Fruit fly (Drosophila melanogaster) whole organism, embryonic: ENCODE results near the gene Rnb.

Source experiments
- Abd-B ChIP-seq: fragments of 200-800 bp; sonication (Bioruptor generic); optimal IDR thresholded peaks from 2 replicates; lab custom pipeline; 2018; ENCODE audit warnings: missing biosample characterization, mild to moderate bottlenecking, missing genetic modification characterization, moderate library complexity
- Ada2b ChIP-seq: fragments of 200-800 bp; sonication (Bioruptor generic); IDR thresholded peaks from 2 replicates; pipeline ENCODE4 v1.3.6; 2022; ENCODE audit warnings: missing biosample characterization, missing genetic modification characterization
- Atf-2 ChIP-seq: fragments of 200-800 bp; sonication (Bioruptor generic); optimal IDR thresholded peaks from 2 replicates; lab custom pipeline; 2016; ENCODE audit warnings: missing biosample characterization, missing genetic modification characterization
- CG11093 ChIP-seq: fragments of 200-800 bp; sonication (Bioruptor generic); IDR thresholded peaks from 3 replicates; pipeline ENCODE4 v1.3.6; 2022; ENCODE audit warnings: missing biosample characterization, missing genetic modification characterization
- CG12219 ChIP-seq: fragments of 200-800 bp; sonication (Bioruptor generic); optimal IDR thresholded peaks from 3 replicates; lab custom pipeline; 2018; ENCODE audit warnings: missing biosample characterization, mild to moderate bottlenecking, missing genetic modification characterization
- CG15479 ChIP-seq: fragments of 200-800 bp; sonication (Bioruptor generic); optimal IDR thresholded peaks from 3 replicates; lab custom pipeline; 2019; ENCODE audit warnings: missing biosample characterization, mild to moderate bottlenecking, missing genetic modification characterization, moderate library complexity
- CG15601 ChIP-seq: fragments of 200-800 bp; sonication (Bioruptor generic); optimal IDR thresholded peaks from 3 replicates; lab custom pipeline; 2019; ENCODE audit warnings: missing biosample characterization, mild to moderate bottlenecking, missing genetic modification characterization, moderate library complexity
- CG17385 ChIP-seq: fragments of 200-800 bp; sonication (Bioruptor generic); optimal IDR thresholded peaks from 3 replicates; lab custom pipeline; 2018; ENCODE audit warnings: missing biosample characterization, mild to moderate bottlenecking, missing genetic modification characterization
- CG32532 ChIP-seq: fragments of 200-800 bp; sonication (Bioruptor generic); IDR thresholded peaks from 2 replicates; pipeline ENCODE4 v1.3.6; 2022; ENCODE audit warnings: missing biosample characterization, missing genetic modification characterization
- CG4820 ChIP-seq: fragments of 200-800 bp; sonication (Bioruptor generic); optimal IDR thresholded peaks from 3 replicates; lab custom pipeline; 2016; ENCODE audit warnings: missing biosample characterization, missing genetic modification characterization
- CG4854 ChIP-seq: fragments of 200-800 bp; sonication (Bioruptor generic); optimal IDR thresholded peaks from 2 replicates; lab custom pipeline; 2016; ENCODE audit warnings: missing biosample characterization, missing genetic modification characterization, inconsistent platforms
- CG6175 ChIP-seq: fragments of 200-800 bp; sonication (Bioruptor generic); IDR thresholded peaks from 3 replicates; pipeline ENCODE4 v1.3.6; 2022; ENCODE audit warnings: missing biosample characterization, missing genetic modification characterization
- CG7357 ChIP-seq: fragments of 200-800 bp; sonication (Bioruptor generic); IDR thresholded peaks from 3 replicates; pipeline ENCODE4 v1.3.6; 2022; ENCODE audit warnings: missing biosample characterization, missing genetic modification characterization
- CG7786 ChIP-seq: fragments of 200-800 bp; sonication (Bioruptor generic); optimal IDR thresholded peaks from 2 replicates; lab custom pipeline; 2016; ENCODE audit warnings: missing biosample characterization, missing genetic modification characterization
- CG9727 ChIP-seq: fragments of 200-800 bp; sonication (Bioruptor generic); optimal IDR thresholded peaks from 3 replicates; lab custom pipeline; 2017; ENCODE audit warnings: missing biosample characterization, mild to moderate bottlenecking, missing genetic modification characterization
- Chrac-16 ChIP-seq: fragments of 200-800 bp; sonication (Bioruptor generic); optimal IDR thresholded peaks from 3 replicates; lab custom pipeline; 2016; ENCODE audit warnings: missing biosample characterization, missing genetic modification characterization
- Drgx ChIP-seq: fragments of 200-800 bp; sonication (Bioruptor generic); IDR thresholded peaks from 2 replicates; pipeline ENCODE4 v1.3.6; 2022; ENCODE audit warnings: missing biosample characterization, missing genetic modification characterization
- HLHmδ ChIP-seq: fragments of 200-800 bp; sonication (Bioruptor generic); optimal IDR thresholded peaks from 2 replicates; lab custom pipeline; 2018; ENCODE audit warnings: missing biosample characterization, mild to moderate bottlenecking, missing genetic modification characterization, moderate library complexity
- Hmr ChIP-seq: fragments of 200-800 bp; sonication (Bioruptor generic); optimal IDR thresholded peaks from 3 replicates; lab custom pipeline; 2017; ENCODE audit warnings: mild to moderate bottlenecking, missing biosample characterization, missing genetic modification reagents, missing genetic modification characterization
- Hsf ChIP-seq: fragments of 200-800 bp; sonication (Bioruptor generic); optimal IDR thresholded peaks from 3 replicates; lab custom pipeline; 2016; ENCODE audit warnings: missing biosample characterization, missing genetic modification characterization
- Nf-YB ChIP-seq: fragments of 200-800 bp; sonication (Bioruptor generic); optimal IDR thresholded peaks from 3 replicates; lab custom pipeline; 2019; ENCODE audit warnings: missing biosample characterization, mild to moderate bottlenecking, missing genetic modification characterization, moderate library complexity
- Nf-YC ChIP-seq: fragments of 200-800 bp; optimal IDR thresholded peaks from 3 replicates; lab custom pipeline; 2019; ENCODE audit warnings: missing biosample characterization, mild to moderate bottlenecking, missing genetic modification characterization, moderate library complexity
- Oaz ChIP-seq: fragments of 200-800 bp; sonication (Bioruptor generic); IDR thresholded peaks from 2 replicates; pipeline ENCODE4 v1.3.6; 2022; ENCODE audit warnings: missing biosample characterization, missing genetic modification characterization
- Six4 ChIP-seq: fragments of 200-800 bp; sonication (Bioruptor generic); optimal IDR thresholded peaks from 2 replicates; lab custom pipeline; 2016; ENCODE audit warnings: missing biosample characterization, missing genetic modification characterization
- Sox102F ChIP-seq: fragments of 200-800 bp; sonication (Bioruptor generic); optimal IDR thresholded peaks from 2 replicates; lab custom pipeline; 2018; ENCODE audit warnings: missing biosample characterization, mild to moderate bottlenecking, missing genetic modification characterization, moderate library complexity
- Ssrp ChIP-seq: fragments of 200-800 bp; sonication (Bioruptor generic); optimal IDR thresholded peaks from 2 replicates; lab custom pipeline; 2018; ENCODE audit warnings: missing biosample characterization, mild to moderate bottlenecking, missing genetic modification characterization, moderate library complexity
- Xrp1 ChIP-seq: fragments of 200-800 bp; sonication (Bioruptor generic); IDR thresholded peaks from 2 replicates; pipeline ENCODE4 v1.3.6; 2022; ENCODE audit warnings: missing biosample characterization, missing genetic modification characterization
- ato ChIP-seq: fragments of 200-800 bp; sonication (Bioruptor generic); IDR thresholded peaks from 2 replicates; pipeline ENCODE4 v1.3.6; 2022; ENCODE audit warnings: missing biosample characterization, missing genetic modification characterization; ENCODE audit not compliant: partially characterized antibody
- cad ChIP-seq: fragments of >200 bp; optimal IDR thresholded peaks from 2 replicates; lab custom pipeline; 2017; ENCODE audit warnings: missing biosample characterization, missing genetic modification characterization
- cg ChIP-seq: fragments of 200-800 bp; sonication (Bioruptor generic); optimal IDR thresholded peaks from 3 replicates; lab custom pipeline; 2019; ENCODE audit warnings: missing biosample characterization, mild to moderate bottlenecking, missing genetic modification characterization, moderate library complexity
- chm ChIP-seq: fragments of 200-800 bp; sonication (Bioruptor generic); IDR thresholded peaks from 2 replicates; pipeline ENCODE4 v1.3.6; 2022; ENCODE audit warnings: missing biosample characterization, missing genetic modification characterization
- crol ChIP-seq: fragments of 200-800 bp; sonication (Bioruptor generic); IDR thresholded peaks from 2 replicates; pipeline ENCODE4 v1.3.6; 2022; ENCODE audit warnings: missing biosample characterization, missing genetic modification characterization
- crp ChIP-seq, 2 experiments: fragments of 200-800 bp; sonication (Bioruptor generic); optimal IDR thresholded peaks; 2 replicates in 1 of 2; 3 replicates in 1 of 2; lab custom pipeline; 2017; ENCODE audit warnings: missing biosample characterization in 2 of 2, missing genetic modification characterization in 2 of 2, mild to moderate bottlenecking in 1 of 2, moderate library complexity in 1 of 2
- da ChIP-seq: fragments of 200-800 bp; sonication (Bioruptor generic); optimal IDR thresholded peaks from 2 replicates; lab custom pipeline; 2016; ENCODE audit warnings: missing biosample characterization, missing genetic modification characterization
- dmrt99B ChIP-seq: fragments of 200-800 bp; sonication (Bioruptor generic); optimal IDR thresholded peaks from 2 replicates; lab custom pipeline; 2018; ENCODE audit warnings: missing biosample characterization, mild to moderate bottlenecking, missing genetic modification characterization, moderate library complexity
- dysf ChIP-seq: fragments of 200-800 bp; sonication (Bioruptor generic); IDR thresholded peaks from 3 replicates; pipeline ENCODE4 v1.3.6; 2022; ENCODE audit warnings: missing biosample characterization, missing genetic modification characterization
- ems ChIP-seq: fragments of 200-800 bp; sonication (Bioruptor generic); optimal IDR thresholded peaks from 3 replicates; lab custom pipeline; 2016; ENCODE audit warnings: missing biosample characterization, missing genetic modification characterization
- fd102C ChIP-seq: fragments of 200-800 bp; sonication (Bioruptor generic); optimal IDR thresholded peaks from 2 replicates; lab custom pipeline; 2018; ENCODE audit warnings: missing biosample characterization, mild to moderate bottlenecking, missing genetic modification characterization, moderate library complexity
- fd3F ChIP-seq: fragments of 200-800 bp; sonication (Bioruptor generic); optimal IDR thresholded peaks from 2 replicates; lab custom pipeline; 2018; ENCODE audit warnings: missing biosample characterization, mild to moderate bottlenecking, missing genetic modification characterization, moderate library complexity
- gem ChIP-seq: fragments of 200-800 bp; sonication (Bioruptor generic); optimal IDR thresholded peaks from 2 replicates; lab custom pipeline; 2019; ENCODE audit warnings: missing biosample characterization, mild to moderate bottlenecking, missing genetic modification characterization, moderate library complexity
- gfzf ChIP-seq: fragments of 200-800 bp; sonication (Bioruptor generic); optimal IDR thresholded peaks from 2 replicates; lab custom pipeline; 2016; ENCODE audit warnings: missing biosample characterization, mild to moderate bottlenecking, missing genetic modification characterization, moderate library complexity
- gsb-n ChIP-seq: fragments of 200-800 bp; sonication (Bioruptor generic); optimal IDR thresholded peaks from 3 replicates; lab custom pipeline; 2018; ENCODE audit warnings: missing biosample characterization, mild to moderate bottlenecking, missing genetic modification characterization
- gt ChIP-seq: fragments of 200-800 bp; sonication (Bioruptor generic); IDR thresholded peaks from 2 replicates; pipeline ENCODE4 v1.3.6; 2022; ENCODE audit warnings: missing biosample characterization, missing genetic modification characterization
- klu ChIP-seq: fragments of 200-800 bp; sonication (Bioruptor generic); IDR thresholded peaks from 2 replicates; pipeline ENCODE4 v1.3.6; 2022; ENCODE audit warnings: missing biosample characterization, missing genetic modification characterization
- maf-S ChIP-seq: fragments of 200-800 bp; sonication (Bioruptor generic); optimal IDR thresholded peaks from 2 replicates; lab custom pipeline; 2016; ENCODE audit warnings: missing biosample characterization, missing genetic modification characterization
- sd ChIP-seq: fragments of 200-800 bp; sonication (Bioruptor generic); optimal IDR thresholded peaks from 3 replicates; lab custom pipeline; 2018; ENCODE audit warnings: missing biosample characterization, mild to moderate bottlenecking, missing genetic modification characterization, moderate library complexity
- shn ChIP-seq: fragments of 200-800 bp; sonication (Bioruptor generic); optimal IDR thresholded peaks from 3 replicates; lab custom pipeline; 2016; ENCODE audit warnings: missing biosample characterization, missing genetic modification characterization
- tgo ChIP-seq: fragments of 200-800 bp; sonication (Bioruptor generic); IDR thresholded peaks from 3 replicates; pipeline ENCODE4 v1.3.6; 2022; ENCODE audit warnings: missing biosample characterization, missing genetic modification characterization
- unpg ChIP-seq: fragments of 200-800 bp; sonication (Bioruptor generic); optimal IDR thresholded peaks from 3 replicates; lab custom pipeline; 2018; ENCODE audit warnings: missing biosample characterization, mild to moderate bottlenecking, missing genetic modification characterization, moderate library complexity

Rnb gene

dm6 chr3R:29758734-29759131, 40.4 kb downstream of the Rnb start:
- TF ChIP-seq gt (GFP tag; lab: Robert Waterston, UW) (no peak), CG32532 (no peak), Nf-YC (tag; lab: Kevin White, UChicago) (peak; percentile 69), Nf-YB (GFP tag; lab: Kevin White, UChicago) (peak; percentile 59), sd (peak; percentile 52), crp (GFP tag; optimal IDR thresholded peaks at IDR 0.05; lab: Kevin White, UChicago) (no peak)

- TF ChIP-seq Six4 (GFP tag; lab: Kevin White, UChicago): no peak
- no peak for TF ChIP-seq CG15601 (tag; lab: Kevin White, UChicago)
- no peak for TF ChIP-seq maf-S
- TF ChIP-seq gsb-n (tag; lab: Kevin White, UChicago): no peak
- TF ChIP-seq tgo (GFP tag; lab: Robert Waterston, UW): peak; percentile 25; the same call in 1 of the 3 replicates
- no peak for TF ChIP-seq HLHmδ (GFP tag; lab: Kevin White, UChicago)
- no peak for TF ChIP-seq unpg (GFP tag; lab: Kevin White, UChicago)
- no peak for TF ChIP-seq CG32532
- TF ChIP-seq dysf (GFP tag; lab: Robert Waterston, UW): 0 out of 3 replicates have a peak, but pooled peaks have one; percentile 8
- no peak for TF ChIP-seq Abd-B
- no peak for TF ChIP-seq ato (GFP tag; lab: Robert Waterston, UW)
- TF ChIP-seq CG4820: no peak
- TF ChIP-seq Hsf: no peak
- no peak for TF ChIP-seq CG9727
- no peak for TF ChIP-seq fd102C
- TF ChIP-seq CG4854: no peak
- TF ChIP-seq Chrac-16: no peak
- 0 out of 2 replicates have a peak, but pooled peaks have one; percentile 25 for TF ChIP-seq Oaz (GFP tag; lab: Robert Waterston, UW)
- TF ChIP-seq CG7357: no peak
- no peak for TF ChIP-seq chm (GFP tag; lab: Robert Waterston, UW)
- TF ChIP-seq cg (GFP tag; lab: Kevin White, UChicago): no peak
- 0 out of 3 replicates have a peak, but pooled peaks have one; percentile 35 for TF ChIP-seq CG6175 (GFP tag; lab: Robert Waterston, UW)
- no peak for TF ChIP-seq Atf-2 (GFP tag; lab: Kevin White, UChicago)
- TF ChIP-seq CG12219 (GFP tag; lab: Kevin White, UChicago): no peak
- no peak for TF ChIP-seq CG7786 (GFP tag; lab: Kevin White, UChicago)
- peak; percentile 43 for TF ChIP-seq gem
- no peak for TF ChIP-seq CG17385 (GFP tag; lab: Kevin White, UChicago)
- TF ChIP-seq gfzf (GFP tag; lab: Kevin White, UChicago): no peak
- peak; percentile 81 for TF ChIP-seq crol (GFP tag; lab: Robert Waterston, UW)
- TF ChIP-seq fd3F (GFP tag; lab: Kevin White, UChicago): no peak
- TF ChIP-seq Xrp1 (GFP tag; lab: Robert Waterston, UW): no peak
- no peak for TF ChIP-seq klu (GFP tag; lab: Robert Waterston, UW)
- TF ChIP-seq da (GFP tag; lab: Kevin White, UChicago): no peak
- no peak for TF ChIP-seq Hmr
- peak; percentile 26 for TF ChIP-seq Sox102F (GFP tag; lab: Kevin White, UChicago)
- TF ChIP-seq Ssrp (tag; lab: Kevin White, UChicago): no peak
- no peak for TF ChIP-seq CG15479 (GFP tag; lab: Kevin White, UChicago)
- peak; percentile 11 for TF ChIP-seq dmrt99B (tag; lab: Kevin White, UChicago)
- TF ChIP-seq CG11093 (GFP tag; lab: Robert Waterston, UW): no peak
- no peak for TF ChIP-seq shn (GFP tag; lab: Kevin White, UChicago)
- TF ChIP-seq Drgx (GFP tag; lab: Robert Waterston, UW): peak; percentile 78
- no peak for TF ChIP-seq ems
- no peak for TF ChIP-seq cad (GFP tag; lab: Kevin White, UChicago)
- TF ChIP-seq Ada2b: no peak
- TF ChIP-seq crp (GFP tag; optimal IDR thresholded peaks at IDR 0.05; lab: Kevin White, UChicago): no peak
These were observed 40.9 kb downstream of the Rnb start for dm6 chr3R:29758129-29758733.
